Fruit fly (Drosophila melanogaster): ENCODE data around the gene Srp9.

- no peak for TF ChIP-seq rn (GFP tag; IDR thresholded peaks at IDR 0.05)
- TF ChIP-seq fd96Ca (GFP tag; IDR thresholded peaks at IDR 0.05), result no peak
- TF ChIP-seq CG17806 (tag; optimal IDR thresholded peaks at IDR 0.05), result no peak
- TF ChIP-seq CG32121 (GFP tag; IDR thresholded peaks at IDR 0.05), result no peak
- TF ChIP-seq D1 (tag; optimal IDR thresholded peaks at IDR 0.05), result no peak
- no peak for TF ChIP-seq CG8301 (tag; optimal IDR thresholded peaks at IDR 0.05)
- no peak for TF ChIP-seq Ets98B (GFP tag; IDR thresholded peaks at IDR 0.05)
- TF ChIP-seq gl (tag; optimal IDR thresholded peaks at IDR 0.05), result no peak
These were observed 24.8 kb downstream of the Srp9 start for dm6 chr3L:7960707-7961695.
